Worm (Caenorhabditis elegans) whole organism, young adult: ENCODE data around the gene nprt-1.

Source experiments
- B0019.2 ChIP-seq: fragments of 200-800 bp; sonication (Bioruptor generic); conservative IDR thresholded peaks from 2 replicates; pipeline ENCODE4 v1.3.6; 2022; ENCODE audit warnings: missing genetic modification reagents, missing genetic modification characterization, missing compliant biosample characterization
- B0261.1 ChIP-seq: sonication (generic microtip); optimal IDR thresholded peaks from 2 replicates; lab custom pipeline; 2016; ENCODE audit warnings: mild to moderate bottlenecking, missing genetic modification characterization, moderate library complexity, missing compliant biosample characterization
- C17E4.6 ChIP-seq: fragments of 200-800 bp; sonication (Bioruptor generic); IDR thresholded peaks from 2 replicates; pipeline ENCODE4 v1.3.6; 2022; ENCODE audit warnings: missing genetic modification reagents, missing genetic modification characterization, missing compliant biosample characterization
- D2030.7 ChIP-seq: fragments of 200-800 bp; sonication (Bioruptor generic); IDR thresholded peaks from 2 replicates; pipeline ENCODE4 v1.3.6; 2022; ENCODE audit warnings: missing genetic modification reagents, missing genetic modification characterization, missing compliant biosample characterization
- F33H1.4 ChIP-seq: fragments of 200-800 bp; sonication (Bioruptor generic); IDR thresholded peaks from 2 replicates; pipeline ENCODE4 v1.3.6; 2022; ENCODE audit warnings: missing genetic modification reagents, missing genetic modification characterization, missing compliant biosample characterization
- F49E8.2 ChIP-seq: sonication (generic microtip); optimal IDR thresholded peaks from 3 replicates; lab custom pipeline; 2017; ENCODE audit warnings: missing genetic modification characterization, mild to moderate bottlenecking, missing compliant biosample characterization, antibody characterized with exemption, moderate library complexity; ENCODE audit not compliant: insufficient read depth
- F52B5.7 ChIP-seq: sonication (generic microtip); optimal IDR thresholded peaks from 2 replicates; lab custom pipeline; 2016; ENCODE audit warnings: mild to moderate bottlenecking, missing genetic modification characterization, missing compliant biosample characterization
- F55B11.4 ChIP-seq: sonication (generic microtip); optimal IDR thresholded peaks from 2 replicates; lab custom pipeline; 2016; ENCODE audit warnings: missing compliant biosample characterization, missing genetic modification characterization, borderline replicate concordance; ENCODE audit not compliant: insufficient read depth
- Y53F4B.3 ChIP-seq: fragments of 200-800 bp; sonication (Bioruptor generic); IDR thresholded peaks from 2 replicates; pipeline ENCODE4 v1.3.6; 2022; ENCODE audit warnings: missing genetic modification reagents, missing genetic modification characterization, missing compliant biosample characterization
- Y56A3A.18 ChIP-seq: fragments of 200-800 bp; sonication (Bioruptor generic); IDR thresholded peaks from 2 replicates; pipeline ENCODE4 v1.3.6; 2022; ENCODE audit warnings: missing genetic modification reagents, missing genetic modification characterization, missing compliant biosample characterization
- Y67H2A.10 ChIP-seq: fragments of 200-800 bp; sonication (Bioruptor generic); conservative IDR thresholded peaks from 2 replicates; pipeline ENCODE4 v1.3.6; 2022; ENCODE audit warnings: missing genetic modification reagents, missing genetic modification characterization, missing compliant biosample characterization
- Y79H2A.3 ChIP-seq: fragments of 200-800 bp; sonication (Bioruptor generic); conservative IDR thresholded peaks from 2 replicates; pipeline ENCODE4 v1.3.6; 2022; ENCODE audit warnings: missing genetic modification reagents, missing genetic modification characterization, missing compliant biosample characterization
- Y95B8A.8 ChIP-seq: fragments of 200-800 bp; sonication (Bioruptor generic); IDR thresholded peaks from 2 replicates; pipeline ENCODE4 v1.3.6; 2022; ENCODE audit warnings: missing genetic modification reagents, missing genetic modification characterization, missing compliant biosample characterization
- aptf-2 ChIP-seq: fragments of 200-800 bp; sonication (Bioruptor generic); conservative IDR thresholded peaks from 2 replicates; pipeline ENCODE4 v1.3.6; 2022; ENCODE audit warnings: missing genetic modification reagents, missing genetic modification characterization, missing compliant biosample characterization
- athp-1 ChIP-seq: sonication (generic microtip); optimal IDR thresholded peaks from 2 replicates; lab custom pipeline; 2017; ENCODE audit warnings: mild to moderate bottlenecking, missing genetic modification characterization, missing compliant biosample characterization
- attf-6 ChIP-seq: fragments of 200-800 bp; sonication (Bioruptor generic); IDR thresholded peaks from 2 replicates; pipeline ENCODE4 v1.3.6; 2022; ENCODE audit warnings: missing genetic modification reagents, missing genetic modification characterization, missing compliant biosample characterization
- cebp-1 ChIP-seq, 2 experiments: fragments of 200-800 bp in 1 of 2; sonication (Bioruptor generic) in 1 of 2; sonication (generic microtip) in 1 of 2; IDR thresholded peaks in 1 of 2; optimal IDR thresholded peaks in 1 of 2; 2 replicates each; pipeline versions ENCODE4 v1.3.6 to Lab custom; 2017 to 2022; ENCODE audit warnings: missing compliant biosample characterization in 2 of 2, missing genetic modification characterization in 2 of 2, mild to moderate bottlenecking in 1 of 2, missing genetic modification reagents in 1 of 2, moderate library complexity in 1 of 2
- ceh-79 ChIP-seq: sonication (generic microtip); optimal IDR thresholded peaks from 2 replicates; lab custom pipeline; 2017; ENCODE audit warnings: mild to moderate bottlenecking, missing genetic modification characterization, missing compliant biosample characterization
- efl-1 ChIP-seq: fragments of 150-350 bp; optimal IDR thresholded peaks from 2 replicates; lab custom pipeline; 2014; ENCODE audit warnings: missing biosample characterization, missing genetic modification reagents, missing genetic modification characterization
- egl-18 ChIP-seq: fragments of 200-800 bp; sonication (Bioruptor generic); IDR thresholded peaks from 2 replicates; pipeline ENCODE4 v1.3.6; 2022; ENCODE audit warnings: missing genetic modification reagents, missing genetic modification characterization, missing compliant biosample characterization
- ekl-4 ChIP-seq: fragments of 200-800 bp; sonication (Bioruptor generic); IDR thresholded peaks from 2 replicates; pipeline ENCODE4 v1.3.6; 2022; ENCODE audit warnings: missing genetic modification reagents, missing genetic modification characterization, missing compliant biosample characterization
- ets-4 ChIP-seq: fragments of 200-800 bp; sonication (Bioruptor generic); optimal IDR thresholded peaks from 2 replicates; lab custom pipeline; 2018; ENCODE audit warnings: mild to moderate bottlenecking, missing genetic modification characterization, missing compliant biosample characterization
- fkh-3 ChIP-seq: sonication (generic microtip); optimal IDR thresholded peaks from 2 replicates; lab custom pipeline; 2016; ENCODE audit warnings: mild to moderate bottlenecking, missing genetic modification characterization, missing compliant biosample characterization
- lin-26 ChIP-seq: fragments of 200-800 bp; sonication (Bioruptor generic); IDR thresholded peaks from 2 replicates; pipeline ENCODE4 v1.3.6; 2022; ENCODE audit warnings: missing genetic modification reagents, missing genetic modification characterization, missing compliant biosample characterization
- lin-40 ChIP-seq: sonication (generic microtip); optimal IDR thresholded peaks from 2 replicates; lab custom pipeline; 2016; ENCODE audit warnings: missing genetic modification characterization, mild to moderate bottlenecking, missing compliant biosample characterization, missing genotype, missing genetic modification reagents
- lsl-1 ChIP-seq: fragments of 200-800 bp; sonication (Bioruptor generic); optimal IDR thresholded peaks from 2 replicates; lab custom pipeline; 2018; ENCODE audit warnings: mild to moderate bottlenecking, missing genetic modification characterization, moderate library complexity, missing compliant biosample characterization
- madf-10 ChIP-seq: sonication (generic microtip); optimal IDR thresholded peaks from 2 replicates; lab custom pipeline; 2016; ENCODE audit warnings: mild to moderate bottlenecking, missing genetic modification characterization, missing compliant biosample characterization
- madf-6 ChIP-seq: fragments of 200-800 bp; sonication (Bioruptor generic); IDR thresholded peaks from 2 replicates; pipeline ENCODE4 v1.3.6; 2022; ENCODE audit warnings: missing genetic modification reagents, missing genetic modification characterization, missing compliant biosample characterization
- madf-8 ChIP-seq: fragments of 200-800 bp; sonication (Bioruptor generic); conservative IDR thresholded peaks from 2 replicates; pipeline ENCODE4 v1.3.6; 2022; ENCODE audit warnings: missing genetic modification reagents, missing genetic modification characterization, missing compliant biosample characterization
- nfya-2 ChIP-seq: fragments of 200-800 bp; sonication (Bioruptor generic); IDR thresholded peaks from 2 replicates; pipeline ENCODE4 v1.3.6; 2022; ENCODE audit warnings: missing genetic modification reagents, missing genetic modification characterization, missing compliant biosample characterization
- nhr-80 ChIP-seq: sonication (generic microtip); optimal IDR thresholded peaks from 2 replicates; lab custom pipeline; 2016; ENCODE audit warnings: missing genetic modification characterization, missing compliant biosample characterization
- pha-4 ChIP-seq: fragments of 150-350 bp; sonication (generic microtip); optimal IDR thresholded peaks from 2 replicates; lab custom pipeline; 2014; ENCODE audit warnings: missing biosample characterization, missing genetic modification reagents, missing genetic modification characterization
- repo-1 ChIP-seq: sonication (generic microtip); optimal IDR thresholded peaks from 2 replicates; lab custom pipeline; 2017; ENCODE audit warnings: mild to moderate bottlenecking, missing genetic modification characterization, missing compliant biosample characterization
- rpc-1 ChIP-seq, 2 experiments: fragments of 150-350 bp in 1 of 2; sonication (generic microtip) in 1 of 2; optimal IDR thresholded peaks; 2 replicates each; lab custom pipeline; 2014 to 2018; ENCODE audit warnings: missing biosample characterization in 1 of 2, missing genetic modification characterization in 1 of 2, missing genetic modification reagents in 1 of 2, missing genotype in 1 of 2
- sdz-38 ChIP-seq: sonication (generic microtip); optimal IDR thresholded peaks from 2 replicates; lab custom pipeline; 2016; ENCODE audit warnings: missing genotype, missing genetic modification characterization, missing compliant biosample characterization
- snpc-1.3 ChIP-seq: sonication (generic microtip); optimal IDR thresholded peaks from 2 replicates; lab custom pipeline; 2017; ENCODE audit warnings: missing genetic modification characterization, mild to moderate bottlenecking, missing compliant biosample characterization, antibody characterized with exemption, moderate library complexity, missing genotype, missing genetic modification reagents; ENCODE audit not compliant: insufficient read depth
- sptf-2 ChIP-seq: fragments of 200-800 bp; sonication (Bioruptor generic); optimal IDR thresholded peaks from 2 replicates; lab custom pipeline; 2018; ENCODE audit warnings: mild to moderate bottlenecking, missing genetic modification characterization, missing compliant biosample characterization
- tbx-9 ChIP-seq: sonication (generic microtip); optimal IDR thresholded peaks from 2 replicates; lab custom pipeline; 2016; ENCODE audit warnings: borderline replicate concordance, missing genetic modification characterization, inconsistent platforms, missing compliant biosample characterization
- unc-62 ChIP-seq: fragments of 150-350 bp; optimal IDR thresholded peaks from 2 replicates; lab custom pipeline; 2014; ENCODE audit warnings: missing biosample characterization, missing genetic modification reagents, missing genetic modification characterization
- xnd-1 ChIP-seq: sonication (generic microtip); optimal IDR thresholded peaks from 2 replicates; lab custom pipeline; 2016; ENCODE audit warnings: missing genotype, missing genetic modification reagents, missing genetic modification characterization, missing compliant biosample characterization
- zfh-2 ChIP-seq: fragments of 200-800 bp; sonication (Bioruptor generic); conservative IDR thresholded peaks from 2 replicates; pipeline ENCODE4 v1.3.6; 2022; ENCODE audit warnings: missing genetic modification reagents, missing genetic modification characterization, missing compliant biosample characterization
- ztf-22 ChIP-seq: fragments of 200-800 bp; sonication (Bioruptor generic); optimal IDR thresholded peaks from 2 replicates; lab custom pipeline; 2018; ENCODE audit warnings: mild to moderate bottlenecking, missing genetic modification characterization, moderate library complexity, missing compliant biosample characterization
- ztf-28 ChIP-seq: fragments of 200-800 bp; sonication (Bioruptor generic); IDR thresholded peaks from 2 replicates; pipeline ENCODE4 v1.3.6; 2022; ENCODE audit warnings: missing genetic modification reagents, missing genetic modification characterization, missing compliant biosample characterization
- ztf-3 ChIP-seq: fragments of 200-800 bp; sonication (Bioruptor generic); optimal IDR thresholded peaks from 2 replicates; lab custom pipeline; 2018; ENCODE audit warnings: mild to moderate bottlenecking, missing genetic modification characterization, missing compliant biosample characterization

The nprt-1 gene

ce11 chrIV:2893486-2893842 lies 3.2 kb upstream of the nprt-1 start (continued):
- TF ChIP-seq rpc-1 (optimal IDR thresholded peaks at IDR 0.05; lab: Kevin White, UChicago) (no peak), rpc-1 (tag; optimal IDR thresholded peaks at IDR 0.05; lab: Kevin White, UChicago) (no peak), pha-4 (tag; lab: Kevin White, UChicago) (no peak), lsl-1 (GFP tag; lab: Kevin White, UChicago) (peak; percentile 91), ets-4 (no peak), ztf-3 (no peak), C17E4.6 (GFP tag; lab: Robert Waterston, UW) (no peak), tbx-9 (tag; lab: Kevin White, UChicago) (no peak), B0019.2 (GFP tag; lab: Robert Waterston, UW) (no peak), sdz-38 (tag; lab: Kevin White, UChicago) (no peak), madf-8 (GFP tag; lab: Robert Waterston, UW) (peak; percentile 26; the same call in 1 of the 2 replicates), efl-1 (GFP tag; lab: Kevin White, UChicago) (peak; percentile 18), F33H1.4 (GFP tag; lab: Robert Waterston, UW) (peak; percentile 84), Y79H2A.3 (no peak), Y95B8A.8 (GFP tag; lab: Robert Waterston, UW) (no peak)

DNA sequence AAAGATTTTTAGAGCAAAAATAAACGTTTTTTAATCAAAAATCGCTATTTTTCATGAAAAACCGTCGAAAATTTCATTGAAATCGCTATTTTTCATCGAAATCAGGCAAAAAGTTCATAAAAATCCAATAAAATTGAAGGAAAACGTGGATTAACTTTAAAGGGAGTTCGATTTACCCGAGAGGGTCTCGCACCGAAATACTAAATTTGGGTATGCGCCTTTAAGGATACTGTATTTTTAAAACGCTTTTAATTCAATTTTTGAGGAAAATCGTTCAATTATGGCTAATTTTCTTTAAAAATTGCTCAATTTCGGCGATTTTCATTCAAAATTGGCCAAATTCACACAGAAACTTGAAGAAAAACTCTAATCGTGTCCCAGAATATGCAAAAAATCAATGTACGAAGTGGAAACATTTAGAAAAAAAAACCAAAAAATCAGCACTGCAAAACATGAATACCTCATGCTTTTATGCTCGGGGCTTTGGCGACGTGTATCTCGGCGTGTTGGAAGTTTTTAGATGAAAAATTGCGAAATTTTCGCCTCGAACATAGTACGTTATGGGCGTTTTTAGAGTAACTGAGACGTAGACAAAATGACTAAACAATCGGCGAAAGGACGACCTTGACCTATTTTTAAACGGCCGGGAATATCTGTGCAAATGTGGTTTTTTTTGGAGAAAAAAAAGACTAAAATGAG lies 2.7 kb upstream of the nprt-1 start:
- TF ChIP-seq snpc-1.3 (tag; lab: Kevin White, UChicago) (no peak), Y67H2A.10 (GFP tag; lab: Robert Waterston, UW) (no peak), fkh-3 (tag; lab: Kevin White, UChicago) (no peak), aptf-2 (GFP tag; lab: Robert Waterston, UW) (no peak), unc-62 (GFP tag; lab: Kevin White, UChicago) (no peak), ceh-79 (tag; lab: Kevin White, UChicago) (no peak), efl-1 (GFP tag; lab: Kevin White, UChicago) (peak; percentile 3), Y56A3A.18 (GFP tag; lab: Robert Waterston, UW) (no peak), tbx-9 (tag; lab: Kevin White, UChicago) (no peak), F55B11.4 (no peak), F49E8.2 (tag; lab: Kevin White, UChicago) (peak; percentile 28), lin-26 (GFP tag; lab: Robert Waterston, UW) (no peak), sptf-2 (GFP tag; lab: Kevin White, UChicago) (no peak), ztf-28 (GFP tag; lab: Robert Waterston, UW) (0 out of 2 replicates have a peak, but pooled peaks have one; percentile 33), Y53F4B.3 (GFP tag; lab: Robert Waterston, UW) (no peak), C17E4.6 (GFP tag; lab: Robert Waterston, UW) (no peak), cebp-1 (GFP tag; IDR thresholded peaks at IDR 0.05; lab: Robert Waterston, UW) (no peak), cebp-1 (tag; optimal IDR thresholded peaks at IDR 0.05; lab: Kevin White, UChicago) (peak; percentile 83), B0261.1 (tag; lab: Kevin White, UChicago) (no peak), sdz-38 (tag; lab: Kevin White, UChicago) (no peak), ztf-22 (GFP tag; lab: Kevin White, UChicago) (no peak), lin-40 (no peak), nhr-80 (tag; lab: Kevin White, UChicago) (no peak), egl-18 (GFP tag; lab: Robert Waterston, UW) (no peak), madf-6 (GFP tag; lab: Robert Waterston, UW) (peak; percentile 72), F52B5.7 (tag; lab: Kevin White, UChicago) (no peak), athp-1 (tag; lab: Kevin White, UChicago) (no peak), lsl-1 (GFP tag; lab: Kevin White, UChicago) (peak; percentile 77), attf-6 (no peak), B0019.2 (GFP tag; lab: Robert Waterston, UW) (no peak), zfh-2 (GFP tag; lab: Robert Waterston, UW) (no peak), F33H1.4 (GFP tag; lab: Robert Waterston, UW) (peak; percentile 87), nfya-2 (GFP tag; lab: Robert Waterston, UW) (no peak), madf-10 (tag; lab: Kevin White, UChicago) (no peak), xnd-1 (tag; lab: Kevin White, UChicago) (peak; percentile 40), ekl-4 (GFP tag; lab: Robert Waterston, UW) (no peak), repo-1 (tag; lab: Kevin White, UChicago) (no peak), D2030.7 (GFP tag; lab: Robert Waterston, UW) (peak; percentile 56)
